Worm (Caenorhabditis elegans): ENCODE measurements around the gene pnp-1.

DNA sequence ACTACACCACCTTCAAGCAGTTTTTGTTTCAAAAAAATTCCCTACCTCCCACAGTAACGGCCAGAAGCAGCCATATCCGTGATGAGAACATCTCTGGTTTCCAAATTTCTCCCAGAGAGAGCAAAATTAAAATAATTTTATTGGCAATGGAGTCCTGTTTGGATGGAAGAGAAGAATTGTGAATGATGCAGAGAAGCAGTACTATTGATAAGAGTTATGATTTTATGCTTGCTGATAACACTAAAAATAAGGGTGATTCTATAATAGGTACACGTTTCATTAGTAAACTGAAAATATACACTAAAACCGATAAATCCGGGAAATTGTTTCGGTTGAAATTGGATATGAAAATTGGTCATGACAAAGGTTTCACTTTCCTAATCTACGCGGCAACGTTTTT is 22.3 kb upstream of the pnp-1 start, which contains the start of gene dsc-4:
- TF ChIP-seq elt-1 (tag; optimal IDR thresholded peaks at IDR 0.05) (no peak), egl-27 (tag; optimal IDR thresholded peaks at IDR 0.05) (no peak), aly-2 (tag; optimal IDR thresholded peaks at IDR 0.05) (no peak), unc-39 (tag; optimal IDR thresholded peaks at IDR 0.05) (no peak), lin-13 (GFP tag; optimal IDR thresholded peaks at IDR 0.05) (no peak), nhr-12 (tag; optimal IDR thresholded peaks at IDR 0.05) (no peak), C34F6.9 (tag; optimal IDR thresholded peaks at IDR 0.05) (no peak)

Data from whole organism, L2 larva.